Fruit fly (Drosophila melanogaster): ENCODE measurements around the gene CG7376.

CG7376 gene

DNA sequence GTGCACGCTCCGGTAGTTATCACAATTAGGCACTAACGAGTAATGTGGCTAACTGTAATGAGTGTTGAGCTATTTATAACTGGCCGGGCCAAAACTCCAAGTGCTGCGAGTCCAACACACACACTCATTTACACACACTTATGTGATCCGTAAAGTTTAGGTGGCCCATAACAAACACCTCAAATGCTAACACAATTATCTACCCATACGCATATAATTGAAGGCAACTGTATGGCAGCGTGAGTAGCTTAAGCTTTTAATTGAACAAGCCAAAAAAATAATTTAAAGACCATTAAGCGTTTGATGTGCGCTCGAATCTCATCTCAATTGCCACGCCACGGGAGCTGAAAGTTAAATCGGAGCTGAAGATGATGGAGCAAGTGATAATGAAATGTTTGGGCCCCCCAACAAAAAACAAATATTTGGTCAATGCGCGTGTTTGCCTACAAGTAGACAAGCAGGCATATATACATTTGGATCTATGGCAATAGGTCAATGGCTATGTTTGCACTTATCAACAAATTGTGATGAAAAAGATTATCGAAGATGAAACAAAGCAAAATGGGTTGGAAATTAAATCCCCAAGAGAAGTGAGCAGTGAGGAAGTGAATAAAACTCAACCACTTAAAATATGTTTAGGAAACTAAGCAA, 34.0 kb upstream of the CG7376 start, which contains the start of gene Cpr65Av (continued):
- no peak for TF ChIP-seq CG7357 (GFP tag; IDR thresholded peaks at IDR 0.05)
- no peak for TF ChIP-seq CG8290 (GFP tag; optimal IDR thresholded peaks at IDR 0.05)
- peak in 1 of 2 experiments; percentile 40 for TF ChIP-seq CG8290 (tag; optimal IDR thresholded peaks at IDR 0.05)
- TF ChIP-seq MESR4 (GFP tag; optimal IDR thresholded peaks at IDR 0.05): no peak
- no peak for TF ChIP-seq CG30020 (tag; optimal IDR thresholded peaks at IDR 0.05)
- no peak for TF ChIP-seq Hey (tag; optimal IDR thresholded peaks at IDR 0.05)
- TF ChIP-seq Atf6 (GFP tag; IDR thresholded peaks at IDR 0.05): no peak
- TF ChIP-seq TFAM (GFP tag; optimal IDR thresholded peaks at IDR 0.05): no peak
- no peak for TF ChIP-seq Drgx (GFP tag; IDR thresholded peaks at IDR 0.05)
- no peak for TF ChIP-seq D (optimal IDR thresholded peaks at IDR 0.05)
- TF ChIP-seq D (GFP tag; optimal IDR thresholded peaks at IDR 0.05): no peak
- peak; percentile 38 for TF ChIP-seq Sox100B (GFP tag; optimal IDR thresholded peaks at IDR 0.05)
- TF ChIP-seq CG34224 (GFP tag; IDR thresholded peaks at IDR 0.05; ENCODE audit: partially characterized antibody): no peak
- TF ChIP-seq en (GFP tag; optimal IDR thresholded peaks at IDR 0.05): no peak
- TF ChIP-seq CG9817 (tag; optimal IDR thresholded peaks at IDR 0.05): no peak
- no peak for TF ChIP-seq Sin3A (optimal IDR thresholded peaks at IDR 0.05)
- no peak for TF ChIP-seq CG4730 (GFP tag; IDR thresholded peaks at IDR 0.05)
- TF ChIP-seq CG7372 (GFP tag; IDR thresholded peaks at IDR 0.05): no peak
- TF ChIP-seq CG12155 (GFP tag; optimal IDR thresholded peaks at IDR 0.05): no peak
- TF ChIP-seq CG4424 (GFP tag; optimal IDR thresholded peaks at IDR 0.05): no peak
- TF ChIP-seq Adf1 (GFP tag; IDR thresholded peaks at IDR 0.05): no peak
- no peak for TF ChIP-seq pita (GFP tag; optimal IDR thresholded peaks at IDR 0.05)
- TF ChIP-seq CG13123 (GFP tag; optimal IDR thresholded peaks at IDR 0.05): no peak
- no peak for TF ChIP-seq Ssrp (tag; optimal IDR thresholded peaks at IDR 0.05)
- TF ChIP-seq Mes4 (GFP tag; optimal IDR thresholded peaks at IDR 0.05): no peak
- no peak for TF ChIP-seq Dek (tag; optimal IDR thresholded peaks at IDR 0.05)
- no peak for TF ChIP-seq gsb-n (tag; optimal IDR thresholded peaks at IDR 0.05)
- no peak for TF ChIP-seq bcd (GFP tag; optimal IDR thresholded peaks at IDR 0.05)
- 0 out of 2 replicates have a peak, but pooled peaks have one; percentile 12 for TF ChIP-seq CG31441 (GFP tag; IDR thresholded peaks at IDR 0.05)
- no peak for TF ChIP-seq CG31365 (tag; optimal IDR thresholded peaks at IDR 0.05)
- TF ChIP-seq D19B (GFP tag; optimal IDR thresholded peaks at IDR 0.05): no peak
- TF ChIP-seq CG8924 (tag; optimal IDR thresholded peaks at IDR 0.05): no peak
- TF ChIP-seq CG10959 (GFP tag; IDR thresholded peaks at IDR 0.05): no peak
- no peak for TF ChIP-seq CG33557 (GFP tag; optimal IDR thresholded peaks at IDR 0.05)
- no peak for TF ChIP-seq al (GFP tag; IDR thresholded peaks at IDR 0.05)
- TF ChIP-seq CG6254 (GFP tag; optimal IDR thresholded peaks at IDR 0.05): no peak
- TF ChIP-seq klu (GFP tag; IDR thresholded peaks at IDR 0.05): no peak
- TF ChIP-seq CG1602 (GFP tag; optimal IDR thresholded peaks at IDR 0.05): no peak
- TF ChIP-seq abd-A (tag; optimal IDR thresholded peaks at IDR 0.05): no peak
- no peak for TF ChIP-seq btn (GFP tag; optimal IDR thresholded peaks at IDR 0.05)
- no peak for TF ChIP-seq CG17328 (GFP tag; IDR thresholded peaks at IDR 0.05)
- TF ChIP-seq YL-1 (GFP tag; optimal IDR thresholded peaks at IDR 0.05): no peak
- no peak for TF ChIP-seq sug (tag; optimal IDR thresholded peaks at IDR 0.05)
- TF ChIP-seq dmrt99B (tag; optimal IDR thresholded peaks at IDR 0.05): peak; percentile 59
- TF ChIP-seq CG8281 (tag; optimal IDR thresholded peaks at IDR 0.05): no peak
- TF ChIP-seq CG11723 (GFP tag; optimal IDR thresholded peaks at IDR 0.05): no peak
- no peak for TF ChIP-seq CG8089 (GFP tag; optimal IDR thresholded peaks at IDR 0.05)
- no peak for TF ChIP-seq CG1832 (GFP tag; optimal IDR thresholded peaks at IDR 0.05)
- TF ChIP-seq CG2199 (GFP tag; IDR thresholded peaks at IDR 0.05): no peak
- TF ChIP-seq Chrac-16 (GFP tag; optimal IDR thresholded peaks at IDR 0.05): no peak
- no peak for TF ChIP-seq Trl (optimal IDR thresholded peaks at IDR 0.05)
- no peak for TF ChIP-seq Trl (GFP tag; optimal IDR thresholded peaks at IDR 0.05)
- peak; percentile 14 for TF ChIP-seq CG12104 (GFP tag; optimal IDR thresholded peaks at IDR 0.05)
